Fruit fly (Drosophila melanogaster) whole organism, embryonic: Measurements from ENCODE around the gene CG10809.

Source experiments
- BEAF-32 ChIP-seq: fragments of 200-800 bp; sonication (Bioruptor generic); optimal IDR thresholded peaks from 3 replicates; lab custom pipeline; 2017; ENCODE audit warnings: missing biosample characterization, missing genetic modification characterization, mild to moderate bottlenecking, moderate library complexity, missing genetic modification reagents
- Bgb ChIP-seq: fragments of 200-800 bp; sonication (Bioruptor generic); IDR thresholded peaks from 2 replicates; pipeline ENCODE4 v1.3.6; 2022; ENCODE audit warnings: missing biosample characterization, missing genetic modification characterization; ENCODE audit not compliant: partially characterized antibody
- CG10543 ChIP-seq: fragments of 200-800 bp; sonication (Bioruptor generic); optimal IDR thresholded peaks from 3 replicates; lab custom pipeline; 2017; ENCODE audit warnings: missing biosample characterization, mild to moderate bottlenecking, missing genetic modification characterization, moderate library complexity
- CG11093 ChIP-seq: fragments of 200-800 bp; sonication (Bioruptor generic); IDR thresholded peaks from 3 replicates; pipeline ENCODE4 v1.3.6; 2022; ENCODE audit warnings: missing biosample characterization, missing genetic modification characterization
- CG13123 ChIP-seq: fragments of 200-800 bp; sonication (Bioruptor generic); optimal IDR thresholded peaks from 2 replicates; lab custom pipeline; 2016; ENCODE audit warnings: missing biosample characterization, missing genetic modification characterization
- CG14441 ChIP-seq: fragments of 200-800 bp; sonication (Bioruptor generic); IDR thresholded peaks from 2 replicates; pipeline ENCODE4 v1.3.6; 2022; ENCODE audit warnings: missing biosample characterization, missing genetic modification characterization
- CG14860 ChIP-seq: fragments of 200-800 bp; sonication (Bioruptor generic); IDR thresholded peaks from 3 replicates; pipeline ENCODE4 v1.3.6; 2022; ENCODE audit warnings: missing biosample characterization, missing genetic modification characterization; ENCODE audit not compliant: partially characterized antibody
- CG15011 ChIP-seq: fragments of 200-800 bp; sonication (Bioruptor generic); optimal IDR thresholded peaks from 3 replicates; lab custom pipeline; 2018; ENCODE audit warnings: missing biosample characterization, mild to moderate bottlenecking, missing genetic modification characterization
- CG15073 ChIP-seq: fragments of 200-800 bp; sonication (Bioruptor generic); optimal IDR thresholded peaks from 2 replicates; lab custom pipeline; 2016; ENCODE audit warnings: missing biosample characterization, missing genetic modification characterization
- CG18262 ChIP-seq: fragments of 200-800 bp; optimal IDR thresholded peaks from 3 replicates; lab custom pipeline; 2019; ENCODE audit warnings: missing biosample characterization, mild to moderate bottlenecking, missing genetic modification characterization, moderate library complexity
- CG2889 ChIP-seq: fragments of 200-800 bp; sonication (Bioruptor generic); IDR thresholded peaks from 3 replicates; pipeline ENCODE4 v1.3.6; 2022; ENCODE audit warnings: missing biosample characterization, missing genetic modification characterization
- CG30403 ChIP-seq: fragments of 200-800 bp; sonication (Bioruptor generic); optimal IDR thresholded peaks from 3 replicates; lab custom pipeline; 2016; ENCODE audit warnings: missing biosample characterization, missing genetic modification characterization
- CG34224 ChIP-seq: fragments of 200-800 bp; sonication (Bioruptor generic); IDR thresholded peaks from 3 replicates; pipeline ENCODE4 v1.3.6; 2022; ENCODE audit warnings: missing biosample characterization, missing genetic modification characterization; ENCODE audit not compliant: partially characterized antibody
- CG4424 ChIP-seq: fragments of 200-800 bp; sonication (Bioruptor generic); optimal IDR thresholded peaks from 3 replicates; lab custom pipeline; 2016; ENCODE audit warnings: missing biosample characterization, missing genetic modification characterization
- CG6854 ChIP-seq: fragments of 200-800 bp; sonication (Bioruptor generic); optimal IDR thresholded peaks from 3 replicates; lab custom pipeline; 2017; ENCODE audit warnings: missing biosample characterization, mild to moderate bottlenecking, missing genetic modification characterization
- CG8089 ChIP-seq: fragments of 200-800 bp; sonication (Bioruptor generic); optimal IDR thresholded peaks from 3 replicates; lab custom pipeline; 2016; ENCODE audit warnings: missing biosample characterization, missing genetic modification characterization
- CG9876 ChIP-seq: fragments of 200-800 bp; sonication (Bioruptor generic); optimal IDR thresholded peaks from 2 replicates; lab custom pipeline; 2016; ENCODE audit warnings: missing biosample characterization, missing genetic modification characterization
- CG9932 ChIP-seq: fragments of 200-800 bp; sonication (Bioruptor generic); IDR thresholded peaks from 2 replicates; pipeline ENCODE4 v1.3.6; 2022; ENCODE audit warnings: missing biosample characterization, missing genetic modification characterization
- Drgx ChIP-seq: fragments of 200-800 bp; sonication (Bioruptor generic); IDR thresholded peaks from 2 replicates; pipeline ENCODE4 v1.3.6; 2022; ENCODE audit warnings: missing biosample characterization, missing genetic modification characterization
- ERR ChIP-seq: fragments of 200-800 bp; sonication (Bioruptor generic); optimal IDR thresholded peaks from 2 replicates; lab custom pipeline; 2016; ENCODE audit warnings: missing biosample characterization, missing genetic modification characterization
- H15 ChIP-seq: fragments of 200-800 bp; sonication (Bioruptor generic); IDR thresholded peaks from 3 replicates; pipeline ENCODE4 v1.3.6; 2022; ENCODE audit warnings: missing biosample characterization, missing genetic modification characterization
- HmgD ChIP-seq: fragments of 200-800 bp; sonication (Bioruptor generic); optimal IDR thresholded peaks from 3 replicates; lab custom pipeline; 2016; ENCODE audit warnings: missing biosample characterization, missing genetic modification characterization
- Hmr ChIP-seq: fragments of 200-800 bp; sonication (Bioruptor generic); optimal IDR thresholded peaks from 3 replicates; lab custom pipeline; 2017; ENCODE audit warnings: mild to moderate bottlenecking, missing biosample characterization, missing genetic modification reagents, missing genetic modification characterization
- Hr39 ChIP-seq: fragments of >200 bp; optimal IDR thresholded peaks from 2 replicates; lab custom pipeline; 2017
- Myb ChIP-seq: fragments of 200-800 bp; sonication (Bioruptor generic); optimal IDR thresholded peaks from 2 replicates; lab custom pipeline; 2016; ENCODE audit warnings: missing biosample characterization, missing genetic modification characterization
- Poxn ChIP-seq: fragments of 200-800 bp; sonication (Bioruptor generic); IDR thresholded peaks from 2 replicates; pipeline ENCODE4 v1.3.6; 2022; ENCODE audit warnings: missing biosample characterization, missing genetic modification characterization
- Rfx ChIP-seq: fragments of 200-800 bp; sonication (Bioruptor generic); IDR thresholded peaks from 2 replicates; pipeline ENCODE4 v1.3.6; 2022; ENCODE audit warnings: missing biosample characterization, missing genetic modification characterization
- amos ChIP-seq: fragments of 200-800 bp; sonication (Bioruptor generic); IDR thresholded peaks from 2 replicates; pipeline ENCODE4 v1.3.6; 2022; ENCODE audit warnings: missing biosample characterization, missing genetic modification characterization; ENCODE audit not compliant: partially characterized antibody
- ase ChIP-seq: fragments of 200-800 bp; sonication (Bioruptor generic); IDR thresholded peaks from 3 replicates; pipeline ENCODE4 v1.3.6; 2022; ENCODE audit warnings: missing biosample characterization, missing genetic modification characterization
- ash1 ChIP-seq: fragments of 200-800 bp; sonication (Bioruptor generic); optimal IDR thresholded peaks from 2 replicates; lab custom pipeline; 2018; ENCODE audit warnings: missing biosample characterization, mild to moderate bottlenecking, missing genetic modification characterization
- bsh ChIP-seq, 2 experiments: fragments of 200-800 bp; sonication (Bioruptor generic); optimal IDR thresholded peaks; 2 replicates each; lab custom pipeline; 2017 to 2018; ENCODE audit warnings: mild to moderate bottlenecking in 2 of 2, missing biosample characterization in 2 of 2, missing genetic modification characterization in 2 of 2, moderate library complexity in 1 of 2
- chinmo ChIP-seq: fragments of 200-800 bp; sonication (Bioruptor generic); IDR thresholded peaks from 4 replicates; pipeline ENCODE4 v1.3.6; 2022; ENCODE audit warnings: missing biosample characterization, missing genetic modification characterization; ENCODE audit not compliant: partially characterized antibody
- ci ChIP-seq: fragments of 200-800 bp; sonication (Bioruptor generic); IDR thresholded peaks from 3 replicates; pipeline ENCODE4 v1.3.6; 2022; ENCODE audit warnings: missing biosample characterization, missing genetic modification characterization
- crc ChIP-seq: fragments of 200-800 bp; sonication (Bioruptor generic); optimal IDR thresholded peaks from 2 replicates; lab custom pipeline; 2016; ENCODE audit warnings: missing biosample characterization, missing genetic modification characterization
- dm ChIP-seq: fragments of 200-800 bp; sonication (Bioruptor generic); optimal IDR thresholded peaks from 3 replicates; lab custom pipeline; 2016; ENCODE audit warnings: missing biosample characterization, missing genetic modification characterization
- dysf ChIP-seq: fragments of 200-800 bp; sonication (Bioruptor generic); IDR thresholded peaks from 3 replicates; pipeline ENCODE4 v1.3.6; 2022; ENCODE audit warnings: missing biosample characterization, missing genetic modification characterization
- eve ChIP-seq, 2 experiments: fragments of >200 bp; optimal IDR thresholded peaks; 2 replicates each; lab custom pipeline; 2017; ENCODE audit warnings: missing biosample characterization in 2 of 2, missing genetic modification characterization in 2 of 2
- fd102C ChIP-seq: fragments of 200-800 bp; sonication (Bioruptor generic); optimal IDR thresholded peaks from 2 replicates; lab custom pipeline; 2018; ENCODE audit warnings: missing biosample characterization, mild to moderate bottlenecking, missing genetic modification characterization, moderate library complexity
- fd3F ChIP-seq: fragments of 200-800 bp; sonication (Bioruptor generic); optimal IDR thresholded peaks from 2 replicates; lab custom pipeline; 2018; ENCODE audit warnings: missing biosample characterization, mild to moderate bottlenecking, missing genetic modification characterization, moderate library complexity
- fd96Cb ChIP-seq: fragments of 200-800 bp; sonication (Bioruptor generic); optimal IDR thresholded peaks from 2 replicates; lab custom pipeline; 2018; ENCODE audit warnings: missing biosample characterization, mild to moderate bottlenecking, missing genetic modification characterization, moderate library complexity
- gt ChIP-seq: fragments of 200-800 bp; sonication (Bioruptor generic); IDR thresholded peaks from 2 replicates; pipeline ENCODE4 v1.3.6; 2022; ENCODE audit warnings: missing biosample characterization, missing genetic modification characterization
- inv ChIP-seq: fragments of 200-800 bp; sonication (Bioruptor generic); IDR thresholded peaks from 2 replicates; pipeline ENCODE4 v1.3.6; 2022; ENCODE audit warnings: missing biosample characterization, missing genetic modification characterization; ENCODE audit not compliant: partially characterized antibody
- lab ChIP-seq: fragments of 200-800 bp; sonication (Bioruptor generic); optimal IDR thresholded peaks from 3 replicates; lab custom pipeline; 2017; ENCODE audit warnings: missing biosample characterization, missing genetic modification characterization, mild to moderate bottlenecking, moderate library complexity, missing genetic modification reagents
- lov ChIP-seq, 2 experiments: fragments of 200-800 bp in 1 of 2; fragments of >200 bp in 1 of 2; sonication (Bioruptor generic) in 1 of 2; IDR thresholded peaks in 1 of 2; optimal IDR thresholded peaks in 1 of 2; 2 replicates in 1 of 2; 3 replicates in 1 of 2; pipeline versions ENCODE4 v1.3.6 to Lab custom; 2017 to 2022; ENCODE audit warnings: missing biosample characterization in 1 of 2, missing genetic modification characterization in 1 of 2
- nom ChIP-seq: fragments of 200-800 bp; sonication (Bioruptor generic); optimal IDR thresholded peaks from 2 replicates; lab custom pipeline; 2017; ENCODE audit warnings: missing biosample characterization, missing genetic modification characterization, mild to moderate bottlenecking, moderate library complexity, missing genetic modification reagents
- otp ChIP-seq: fragments of 200-800 bp; sonication (Bioruptor generic); IDR thresholded peaks from 3 replicates; pipeline ENCODE4, ENCODE4 v1.3.6; 2022; ENCODE audit warnings: missing biosample characterization, missing genetic modification characterization
- pzg ChIP-seq: fragments of 200-800 bp; sonication (Bioruptor generic); optimal IDR thresholded peaks from 3 replicates; lab custom pipeline; 2018; ENCODE audit warnings: missing biosample characterization, mild to moderate bottlenecking, missing genetic modification characterization, moderate library complexity
- tio ChIP-seq: fragments of 200-800 bp; sonication (Bioruptor generic); optimal IDR thresholded peaks from 2 replicates; lab custom pipeline; 2017; ENCODE audit warnings: missing biosample characterization, missing genetic modification characterization, inconsistent platforms

The CG10809 gene

DNA sequence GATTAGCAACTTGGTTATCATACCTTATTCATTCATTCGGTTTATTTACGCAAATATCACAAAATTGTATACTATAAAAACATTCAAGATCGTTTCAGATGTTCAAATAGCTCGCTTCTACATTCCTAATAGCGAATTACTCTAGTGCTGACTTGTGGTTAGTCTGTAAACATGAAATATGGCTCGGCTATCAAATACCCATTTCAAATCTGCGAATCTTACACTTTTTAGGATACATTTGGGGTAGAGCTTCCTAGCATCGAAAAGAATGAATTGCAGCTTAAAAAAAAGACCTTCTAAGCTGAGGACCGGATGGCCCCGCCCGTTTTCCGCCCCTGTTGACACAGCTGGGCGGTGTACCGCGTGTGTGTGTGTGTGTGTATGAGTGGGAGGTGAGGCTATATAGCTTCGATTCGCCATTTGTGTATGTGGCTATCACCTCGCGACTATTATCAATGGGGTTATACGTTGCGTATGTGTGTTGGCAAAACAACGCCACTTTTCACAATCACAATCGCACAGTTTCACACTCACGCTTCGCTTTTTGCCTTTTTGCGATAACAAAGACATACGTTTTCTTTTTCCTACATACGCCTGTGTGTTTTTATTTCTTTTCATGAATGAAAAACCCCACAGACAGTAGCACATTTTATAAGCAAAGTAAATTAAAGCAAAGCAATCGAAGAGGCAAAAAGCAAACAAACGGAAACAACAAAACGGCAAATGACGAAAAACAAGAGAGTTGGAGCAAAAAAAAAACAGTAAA is 12.9 kb downstream of the CG10809 start:
- TF ChIP-seq CG6854: peak; percentile 21
- TF ChIP-seq CG8089: no peak
- no peak for TF ChIP-seq fd102C (GFP tag; lab: Kevin White, UChicago)
- TF ChIP-seq BEAF-32 (GFP tag; lab: Kevin White, UChicago): no peak
- no peak for TF ChIP-seq otp (GFP tag; lab: Robert Waterston, UW)
- no peak for TF ChIP-seq Myb (GFP tag; lab: Kevin White, UChicago)
- peak in 1 of 2 experiments; percentile 51 for TF ChIP-seq bsh (GFP tag; optimal IDR thresholded peaks at IDR 0.05; lab: Kevin White, UChicago)
- TF ChIP-seq crc: no peak
- peak; percentile 16 for TF ChIP-seq nom (GFP tag; lab: Kevin White, UChicago)
- TF ChIP-seq CG9876 (GFP tag; lab: Kevin White, UChicago): no peak
- no peak for TF ChIP-seq dm
- TF ChIP-seq lov (optimal IDR thresholded peaks at IDR 0.05; lab: Kevin White, UChicago): no peak
- TF ChIP-seq lov (GFP tag; IDR thresholded peaks at IDR 0.05; lab: Robert Waterston, UW): no peak
- no peak for TF ChIP-seq CG15011 (GFP tag; lab: Kevin White, UChicago)
- no peak for TF ChIP-seq Hr39 (lab: Kevin White, UChicago)
- no peak for TF ChIP-seq fd96Cb (tag; lab: Kevin White, UChicago)
- no peak for TF ChIP-seq ash1 (GFP tag; lab: Kevin White, UChicago)
- no peak for TF ChIP-seq CG11093
- TF ChIP-seq CG2889 (GFP tag; lab: Robert Waterston, UW): no peak
- TF ChIP-seq inv (GFP tag; lab: Robert Waterston, UW): peak; percentile 55
- TF ChIP-seq amos (GFP tag; lab: Robert Waterston, UW): 0 out of 2 replicates have a peak, but pooled peaks have one; percentile 35
- TF ChIP-seq CG9932: peak; percentile 6; the same call in 1 of the 2 replicates
- peak; percentile 25 for TF ChIP-seq Hmr (GFP tag; lab: Kevin White, UChicago)
- no peak for TF ChIP-seq eve (GFP tag; optimal IDR thresholded peaks at IDR 0.05; lab: Kevin White, UChicago)
- TF ChIP-seq CG4424 (GFP tag; lab: Kevin White, UChicago): no peak
- TF ChIP-seq Poxn (GFP tag; lab: Robert Waterston, UW): no peak
- TF ChIP-seq ase (GFP tag; lab: Robert Waterston, UW): no peak
- TF ChIP-seq CG18262 (tag; lab: Kevin White, UChicago): no peak
- TF ChIP-seq chinmo (GFP tag; lab: Robert Waterston, UW): 0 out of 4 replicates have a peak, but pooled peaks have one; percentile 43
- no peak for TF ChIP-seq CG13123 (GFP tag; lab: Kevin White, UChicago)
- 0 out of 2 replicates have a peak, but pooled peaks have one; percentile 20 for TF ChIP-seq Bgb (GFP tag; lab: Robert Waterston, UW)
- 0 out of 3 replicates have a peak, but pooled peaks have one; percentile 49 for TF ChIP-seq ci
- peak; percentile 28; the same call in 1 of the 3 replicates for TF ChIP-seq CG34224 (GFP tag; lab: Robert Waterston, UW)
- peak; percentile 33 for TF ChIP-seq lab (GFP tag; lab: Kevin White, UChicago)
- TF ChIP-seq fd3F (GFP tag; lab: Kevin White, UChicago): peak; percentile 17
- TF ChIP-seq CG10543 (GFP tag; lab: Kevin White, UChicago): peak; percentile 11
- TF ChIP-seq CG14860 (GFP tag; lab: Robert Waterston, UW): 0 out of 3 replicates have a peak, but pooled peaks have one; percentile 26
- TF ChIP-seq Drgx (GFP tag; lab: Robert Waterston, UW): 0 out of 2 replicates have a peak, but pooled peaks have one; percentile 21
- no peak for TF ChIP-seq ERR (GFP tag; lab: Kevin White, UChicago)
- TF ChIP-seq CG30403: no peak
- TF ChIP-seq Rfx (GFP tag; lab: Robert Waterston, UW): peak; percentile 23; the same call in 1 of the 2 replicates
- 0 out of 3 replicates have a peak, but pooled peaks have one; percentile 15 for TF ChIP-seq dysf (GFP tag; lab: Robert Waterston, UW)
- TF ChIP-seq CG15073 (GFP tag; lab: Kevin White, UChicago): no peak
- no peak for TF ChIP-seq H15 (GFP tag; lab: Robert Waterston, UW)
- TF ChIP-seq gt (GFP tag; lab: Robert Waterston, UW): no peak
- no peak for TF ChIP-seq pzg
- TF ChIP-seq CG14441 (GFP tag; lab: Robert Waterston, UW): no peak
- TF ChIP-seq tio: no peak
- TF ChIP-seq HmgD (GFP tag; lab: Kevin White, UChicago): no peak
